Fruit fly (Drosophila melanogaster): ENCODE results near the gene CG5953.

CG5953 gene

dm6 chr2L:16548418-16549108 is 15.9 kb upstream of the CG5953 start (continued):
- peak; percentile 29 for TF ChIP-seq sqz (GFP tag; optimal IDR thresholded peaks at IDR 0.05)
- TF ChIP-seq Trl (optimal IDR thresholded peaks at IDR 0.05) = peak in 1 of 2 experiments; percentile 7
- TF ChIP-seq Trl (GFP tag; optimal IDR thresholded peaks at IDR 0.05) = no peak
- 0 out of 2 replicates have a peak, but pooled peaks have one; percentile 9 for TF ChIP-seq CG17328 (GFP tag; IDR thresholded peaks at IDR 0.05)
- TF ChIP-seq CG30403 (GFP tag; optimal IDR thresholded peaks at IDR 0.05) = peak; percentile 24
- TF ChIP-seq CG17612 (GFP tag; IDR thresholded peaks at IDR 0.05) = no peak
- TF ChIP-seq CG12391 (tag; optimal IDR thresholded peaks at IDR 0.05) = no peak
- 0 out of 3 replicates have a peak, but pooled peaks have one; percentile 51 for TF ChIP-seq mld (GFP tag; IDR thresholded peaks at IDR 0.05; ENCODE audit: partially characterized antibody)
- TF ChIP-seq bbx (GFP tag; IDR thresholded peaks at IDR 0.05; ENCODE audit: partially characterized antibody) = no peak
- TF ChIP-seq CG4707 (GFP tag; optimal IDR thresholded peaks at IDR 0.05) = no peak
- TF ChIP-seq CG10267 (tag; optimal IDR thresholded peaks at IDR 0.05) = peak; percentile 55
- peak; percentile 27 for TF ChIP-seq Hr3 (GFP tag; optimal IDR thresholded peaks at IDR 0.05)
- TF ChIP-seq Asciz (GFP tag; optimal IDR thresholded peaks at IDR 0.05) = peak; percentile 45
- TF ChIP-seq CG2875 (GFP tag; optimal IDR thresholded peaks at IDR 0.05) = peak; percentile 13
- TF ChIP-seq CG9609 (GFP tag; optimal IDR thresholded peaks at IDR 0.05) = no peak
- no peak for TF ChIP-seq Pdp1 (GFP tag; optimal IDR thresholded peaks at IDR 0.05)
- no peak for TF ChIP-seq ab (GFP tag; optimal IDR thresholded peaks at IDR 0.05)
- no peak for TF ChIP-seq HLHmδ (GFP tag; optimal IDR thresholded peaks at IDR 0.05)
- peak; percentile 58 for TF ChIP-seq CG9727 (GFP tag; optimal IDR thresholded peaks at IDR 0.05)
- peak; percentile 53 for TF ChIP-seq Meics (GFP tag; optimal IDR thresholded peaks at IDR 0.05)
- TF ChIP-seq CG18262 (tag; optimal IDR thresholded peaks at IDR 0.05) = peak; percentile 53
- no peak for TF ChIP-seq CG1603 (tag; optimal IDR thresholded peaks at IDR 0.05)
- no peak for TF ChIP-seq pros (GFP tag; optimal IDR thresholded peaks at IDR 0.05)
- TF ChIP-seq Fer3 (tag; optimal IDR thresholded peaks at IDR 0.05) = no peak
- no peak for TF ChIP-seq Hmx (GFP tag; optimal IDR thresholded peaks at IDR 0.05)
- TF ChIP-seq CG1024 (GFP tag; IDR thresholded peaks at IDR 0.05) = 0 out of 2 replicates have a peak, but pooled peaks have one; percentile 10
- no peak for TF ChIP-seq CG3163 (GFP tag; optimal IDR thresholded peaks at IDR 0.05)
- TF ChIP-seq run (tag; optimal IDR thresholded peaks at IDR 0.05) = no peak
- peak; percentile 19 for TF ChIP-seq CG4424 (GFP tag; optimal IDR thresholded peaks at IDR 0.05)
- no peak for TF ChIP-seq CG34376 (GFP tag; optimal IDR thresholded peaks at IDR 0.05)
- no peak for TF ChIP-seq CG8089 (GFP tag; optimal IDR thresholded peaks at IDR 0.05)
- TF ChIP-seq z (GFP tag; IDR thresholded peaks at IDR 0.05) = no peak
- no peak for TF ChIP-seq CG3847 (GFP tag; IDR thresholded peaks at IDR 0.05)
- TF ChIP-seq Ets65A (GFP tag) = peak; percentile 79
- TF ChIP-seq Fer1 (GFP tag; optimal IDR thresholded peaks at IDR 0.05) = no peak
- peak; percentile 9 for TF ChIP-seq CG1233 (GFP tag; optimal IDR thresholded peaks at IDR 0.05)
- no peak for TF ChIP-seq CG7271 (tag; optimal IDR thresholded peaks at IDR 0.05)
- 0 out of 2 replicates have a peak, but pooled peaks have one; percentile 19 for TF ChIP-seq Doc2 (GFP tag; IDR thresholded peaks at IDR 0.05)
- TF ChIP-seq D19A (tag; optimal IDR thresholded peaks at IDR 0.05) = peak; percentile 9
- no peak for TF ChIP-seq ssp (GFP tag; IDR thresholded peaks at IDR 0.05)
- TF ChIP-seq CG14441 (GFP tag; IDR thresholded peaks at IDR 0.05) = no peak
- peak; percentile 72 for TF ChIP-seq CG8388 (GFP tag; optimal IDR thresholded peaks at IDR 0.05)
- TF ChIP-seq Sox100B (GFP tag; optimal IDR thresholded peaks at IDR 0.05) = peak; percentile 69
- peak; percentile 34 for TF ChIP-seq fd96Cb (tag; optimal IDR thresholded peaks at IDR 0.05)
- peak; percentile 48 for TF ChIP-seq CG31441 (GFP tag; IDR thresholded peaks at IDR 0.05)
- no peak for TF ChIP-seq eve (GFP tag; optimal IDR thresholded peaks at IDR 0.05)
- peak; percentile 66 for TF ChIP-seq CG12299 (tag; optimal IDR thresholded peaks at IDR 0.05)
- no peak for TF ChIP-seq ase (GFP tag; IDR thresholded peaks at IDR 0.05)
- TF ChIP-seq zen2 (GFP tag; IDR thresholded peaks at IDR 0.05; ENCODE audit: partially characterized antibody) = no peak
- TF ChIP-seq gsb-n (tag; optimal IDR thresholded peaks at IDR 0.05) = peak; percentile 49
